Worm (Caenorhabditis elegans): ENCODE data around the gene oac-37.

- TF ChIP-seq fkh-10 (GFP tag; optimal IDR thresholded peaks at IDR 0.05) (no peak), unc-39 (tag; optimal IDR thresholded peaks at IDR 0.05) (no peak), nhr-28 (tag; optimal IDR thresholded peaks at IDR 0.05) (no peak), daf-19 (GFP tag; conservative IDR thresholded peaks at IDR 0.05) (no peak), nhr-11 (tag; optimal IDR thresholded peaks at IDR 0.05) (no peak), madf-5 (GFP tag; IDR thresholded peaks at IDR 0.05) (no peak), aha-1 (tag) (no peak), fos-1 (tag; optimal IDR thresholded peaks at IDR 0.05) (no peak)
Observed at ce11 chrIV:14153261-14153660, 7.6 kb downstream of the oac-37 start, which contains the start of gene oac-38.

All from whole organism, L4 larva.